Fruit fly (Drosophila melanogaster): Measurements from ENCODE around the gene Smr.

The Smr gene

DNA sequence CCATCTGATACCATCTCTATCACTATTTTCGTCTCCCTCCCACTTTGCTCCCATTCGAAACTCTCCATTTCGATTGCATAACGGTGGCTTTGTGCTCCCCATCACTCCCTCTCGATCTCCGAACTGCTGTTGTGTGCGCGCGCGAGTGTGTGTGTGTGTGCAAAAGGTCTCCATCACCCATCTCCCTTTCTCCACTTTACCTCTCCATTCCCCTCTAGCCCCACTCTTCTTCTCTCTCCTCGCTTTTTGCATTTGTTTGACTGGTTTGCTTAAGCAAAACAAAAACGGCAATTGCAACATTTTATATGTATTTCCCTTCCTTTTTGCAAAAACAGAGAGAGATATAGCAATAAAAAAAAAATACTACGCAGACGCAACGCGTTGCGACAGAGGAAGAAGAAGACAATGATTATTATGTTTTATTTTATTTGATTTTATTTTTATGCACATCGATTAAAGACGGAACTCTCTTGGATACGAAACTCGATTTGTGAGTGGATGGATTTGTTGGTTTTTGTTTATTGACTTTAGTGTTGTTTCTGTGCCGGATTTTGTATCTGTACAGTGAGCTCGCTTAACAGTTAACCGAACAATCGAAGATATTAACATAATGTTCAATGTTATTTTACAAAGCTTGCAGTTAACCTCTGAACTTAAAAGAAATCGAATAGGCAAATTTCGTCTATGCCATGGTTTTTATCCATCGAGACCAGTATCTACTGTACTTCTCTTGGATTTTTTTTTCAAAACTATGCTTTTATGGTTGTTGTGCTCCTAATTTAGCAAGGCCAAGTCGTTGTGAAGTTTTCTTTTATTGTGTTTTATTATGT is 72.5 kb downstream of the Smr start (continued):
- peak; percentile 86 for TF ChIP-seq sqz (GFP tag; optimal IDR thresholded peaks at IDR 0.05)
- peak; percentile 35 for TF ChIP-seq Nf-YB (GFP tag; optimal IDR thresholded peaks at IDR 0.05)
- peak; percentile 53 to 74 for TF ChIP-seq Hr51 (GFP tag; optimal IDR thresholded peaks at IDR 0.05)
- peak; percentile 64 for TF ChIP-seq B-H2 (GFP tag; optimal IDR thresholded peaks at IDR 0.05)
- TF ChIP-seq CG30431 (GFP tag; optimal IDR thresholded peaks at IDR 0.05), result peak; percentile 21
- TF ChIP-seq zen (tag; optimal IDR thresholded peaks at IDR 0.05), result peak; percentile 14
- TF ChIP-seq Sry-δ (GFP tag; optimal IDR thresholded peaks at IDR 0.05), result peak; percentile 6
- TF ChIP-seq CG4854 (GFP tag; optimal IDR thresholded peaks at IDR 0.05), result peak; percentile 40
- no peak for TF ChIP-seq ato (GFP tag; IDR thresholded peaks at IDR 0.05; ENCODE audit: partially characterized antibody)
- peak; percentile 80 for TF ChIP-seq CG14014 (GFP tag; IDR thresholded peaks at IDR 0.05)
- TF ChIP-seq lab (GFP tag; optimal IDR thresholded peaks at IDR 0.05), result peak; percentile 84
- peak; percentile 74 for TF ChIP-seq Blimp-1 (GFP tag; optimal IDR thresholded peaks at IDR 0.05)
- TF ChIP-seq Med (GFP tag), result peak; percentile 96
- peak; percentile 28 for TF ChIP-seq CG5180 (GFP tag; optimal IDR thresholded peaks at IDR 0.05)
- peak; percentile 58 for TF ChIP-seq az2 (GFP tag; optimal IDR thresholded peaks at IDR 0.05)
- peak; percentile 74 for TF ChIP-seq CG3847 (GFP tag; IDR thresholded peaks at IDR 0.05)
- TF ChIP-seq Abd-B (GFP tag; optimal IDR thresholded peaks at IDR 0.05), result peak; percentile 36
- TF ChIP-seq ems (GFP tag; optimal IDR thresholded peaks at IDR 0.05), result peak; percentile 45
- TF ChIP-seq D19B (GFP tag; optimal IDR thresholded peaks at IDR 0.05), result peak; percentile 52

DNA sequence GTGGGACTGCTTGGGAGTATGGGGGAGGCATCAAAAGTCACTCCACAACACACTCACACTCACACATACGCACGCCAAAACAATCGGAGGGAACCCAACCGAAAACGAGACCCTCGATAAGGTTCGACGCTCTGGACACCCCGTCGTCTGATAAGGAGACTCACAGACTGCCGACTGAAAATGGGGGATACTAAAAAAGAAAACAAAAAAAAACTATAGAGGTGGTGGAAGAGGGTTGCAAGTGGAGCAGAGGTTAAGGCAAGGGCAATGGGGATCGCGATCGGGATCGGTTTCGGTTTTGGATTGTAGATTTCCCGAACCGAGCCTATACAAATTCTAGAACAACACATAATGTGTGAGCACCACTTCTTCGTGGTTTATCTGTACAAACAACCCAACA is 73.7 kb downstream of the Smr start:
- TF ChIP-seq cg (GFP tag; optimal IDR thresholded peaks at IDR 0.05) (peak; percentile 43), exex (tag; optimal IDR thresholded peaks at IDR 0.05) (peak; percentile 37), Ets65A (GFP tag) (peak; percentile 38), CG34376 (GFP tag; optimal IDR thresholded peaks at IDR 0.05) (peak; percentile 80), Rfx (GFP tag; IDR thresholded peaks at IDR 0.05) (0 out of 2 replicates have a peak, but pooled peaks have one; percentile 14), Hmr (GFP tag; optimal IDR thresholded peaks at IDR 0.05) (peak; percentile 1), Atf-2 (GFP tag; optimal IDR thresholded peaks at IDR 0.05) (no peak), HLH4C (GFP tag; IDR thresholded peaks at IDR 0.05; ENCODE audit: partially characterized antibody) (no peak), sug (tag; optimal IDR thresholded peaks at IDR 0.05) (peak; percentile 85), CG10543 (GFP tag; optimal IDR thresholded peaks at IDR 0.05) (peak; percentile 80), CG6175 (GFP tag; IDR thresholded peaks at IDR 0.05) (no peak), Hr78 (GFP tag; optimal IDR thresholded peaks at IDR 0.05) (peak in 1 of 2 experiments; percentile 85), sqz (GFP tag; optimal IDR thresholded peaks at IDR 0.05) (peak; percentile 60), CG1792 (GFP tag; optimal IDR thresholded peaks at IDR 0.05) (no peak), pros (GFP tag; optimal IDR thresholded peaks at IDR 0.05) (peak; percentile 20), Hey (tag; optimal IDR thresholded peaks at IDR 0.05) (peak; percentile 2), CG18599 (GFP tag; optimal IDR thresholded peaks at IDR 0.05) (no peak), Deaf1 (tag; optimal IDR thresholded peaks at IDR 0.05) (peak; percentile 59), cwo (GFP tag; optimal IDR thresholded peaks at IDR 0.05) (peak; percentile 66), kni (GFP tag; optimal IDR thresholded peaks at IDR 0.05) (peak; percentile 21), sob (GFP tag; IDR thresholded peaks at IDR 0.05) (no peak), grn (GFP tag; optimal IDR thresholded peaks at IDR 0.05) (peak; percentile 80), rib (GFP tag; IDR thresholded peaks at IDR 0.05) (peak; percentile 33; the same call in 1 of the 2 replicates), chinmo (GFP tag; IDR thresholded peaks at IDR 0.05; ENCODE audit: partially characterized antibody) (0 out of 4 replicates have a peak, but pooled peaks have one; percentile 54), ERR (GFP tag; optimal IDR thresholded peaks at IDR 0.05) (peak; percentile 94)
